Worm (Caenorhabditis elegans): ENCODE measurements around the gene C26E6.1.

DNA sequence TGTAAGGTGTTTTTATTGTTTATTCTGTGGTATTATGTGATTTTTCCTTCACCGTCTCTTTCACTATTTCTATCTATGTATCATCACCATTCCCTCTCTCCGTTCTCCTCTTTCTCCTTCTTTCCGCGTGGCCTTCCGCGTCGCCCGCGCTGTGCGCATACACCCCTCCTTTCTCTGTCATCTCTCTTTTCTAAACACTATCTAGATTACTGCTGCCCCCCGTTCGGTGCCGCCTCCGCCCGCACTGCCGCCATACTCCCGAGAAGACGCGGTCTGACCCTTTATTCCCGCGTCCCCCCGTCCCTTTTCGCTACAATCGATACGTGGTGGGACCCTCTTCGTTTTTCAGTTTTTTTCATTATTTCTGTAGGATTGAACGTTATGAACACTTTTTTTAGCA, 8.0 kb upstream of the C26E6.1 start:
- TF ChIP-seq dao-5 (tag; optimal IDR thresholded peaks at IDR 0.05) (no peak), him-1 (tag; optimal IDR thresholded peaks at IDR 0.05) (no peak)

All from whole organism, L4/young adult.